Worm (Caenorhabditis elegans) whole organism, L4/young adult: ENCODE results near the gene srt-18.

Experiments used
- W03F9.2 ChIP-seq: fragments of 150-350 bp; optimal IDR thresholded peaks from 2 replicates; lab custom pipeline; 2014; ENCODE audit warnings: missing biosample characterization, missing genetic modification characterization
- dao-5 ChIP-seq: sonication (generic microtip); optimal IDR thresholded peaks from 2 replicates; lab custom pipeline; 2016; ENCODE audit warnings: missing genotype, missing genetic modification characterization, moderate library complexity, missing compliant biosample characterization
- him-1 ChIP-seq: sonication (generic microtip); optimal IDR thresholded peaks from 2 replicates; lab custom pipeline; 2016; ENCODE audit warnings: missing genotype, missing genetic modification reagents, missing genetic modification characterization, missing compliant biosample characterization

DNA sequence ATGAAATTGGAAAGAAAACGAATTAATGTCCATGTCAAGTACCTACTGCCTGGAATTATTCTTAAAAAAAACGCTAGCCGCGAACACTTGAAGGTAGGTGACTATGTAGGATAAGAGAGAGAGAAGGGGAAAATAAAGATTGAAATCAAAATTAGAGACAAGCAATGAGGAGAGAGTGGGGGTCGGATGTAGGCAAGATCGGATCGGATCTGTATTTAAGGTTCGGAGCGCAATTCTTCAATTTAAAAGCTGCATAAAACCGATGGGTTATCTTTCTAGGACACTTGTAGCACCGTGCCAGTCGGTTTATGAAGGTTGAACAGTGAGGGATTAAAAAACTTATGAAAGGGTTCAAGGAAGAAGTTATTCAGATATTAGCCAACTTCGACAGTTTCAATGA lies 47.7 kb upstream of the srt-18 start:
- TF ChIP-seq him-1 (tag; lab: Kevin White, UChicago) = no peak
- no peak for TF ChIP-seq W03F9.2 (tag; lab: Kevin White, UChicago)
- no peak for TF ChIP-seq dao-5
